Worm (Caenorhabditis elegans): Measurements from ENCODE around the gene tag-273.

DNA sequence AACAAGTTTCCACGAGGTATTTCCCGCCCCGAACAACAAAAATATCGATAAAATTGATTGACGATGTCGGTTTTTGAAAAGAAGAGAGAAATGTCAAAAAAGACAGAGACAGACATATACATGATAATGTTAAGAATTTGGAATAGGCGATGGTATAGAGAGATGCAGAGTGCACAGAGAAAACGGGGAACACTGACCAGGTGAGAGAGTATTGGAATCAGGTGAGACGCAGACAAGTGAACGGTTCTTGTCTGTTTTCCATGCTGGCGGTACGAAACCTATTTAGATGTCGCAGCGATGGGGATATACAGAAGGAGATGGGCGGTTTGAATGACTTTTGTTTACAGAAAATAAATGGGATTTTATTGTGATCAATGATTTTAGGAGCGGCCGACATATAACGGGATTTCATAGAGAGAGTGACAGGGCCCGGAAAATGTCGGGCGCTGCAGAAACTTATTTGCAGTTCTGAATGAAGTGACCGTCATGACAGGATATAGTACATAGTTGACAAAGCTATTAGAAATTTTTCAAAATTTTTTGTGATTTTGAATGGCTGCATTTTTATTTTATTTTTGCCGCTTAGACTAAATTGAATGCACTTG lies 59.7 kb downstream of the tag-273 start:
- no peak for TF ChIP-seq cog-1 (tag; optimal IDR thresholded peaks at IDR 0.05)
- no peak for TF ChIP-seq ref-1 (GFP tag; conservative IDR thresholded peaks at IDR 0.05)
- TF ChIP-seq flt-1 (GFP tag; IDR thresholded peaks at IDR 0.05) = no peak
- TF ChIP-seq med-1 (GFP tag; optimal IDR thresholded peaks at IDR 0.05; ENCODE audit: insufficient read depth) = no peak
- TF ChIP-seq klf-2 (GFP tag; conservative IDR thresholded peaks at IDR 0.05) = no peak
- no peak for TF ChIP-seq T22C8.4 (GFP tag; IDR thresholded peaks at IDR 0.05)
- TF ChIP-seq tab-1 (GFP tag; IDR thresholded peaks at IDR 0.05) = no peak
- no peak for TF ChIP-seq ztf-23 (GFP tag; IDR thresholded peaks at IDR 0.05)
